Worm (Caenorhabditis elegans) whole organism, L4 larva: ENCODE results near the gene K10D6.4.
"Not testable (repeated sequence)": the region's sequence is repeated elsewhere in the genome, so short reads cannot be mapped to it uniquely, and the experiment has no call there.

Experiments
- D1046.2 ChIP-seq: fragments of 200-800 bp; sonication (Bioruptor generic); IDR thresholded peaks from 2 replicates; pipeline ENCODE4 v1.3.6; 2022; ENCODE audit warnings: missing genetic modification characterization, missing compliant biosample characterization
- F10B5.3 ChIP-seq: sonication (generic microtip); optimal IDR thresholded peaks from 2 replicates; lab custom pipeline; 2016; ENCODE audit warnings: mild to moderate bottlenecking, missing genetic modification characterization, missing compliant biosample characterization
- F44E2.7 ChIP-seq: fragments of 200-800 bp; sonication (Bioruptor generic); IDR thresholded peaks from 2 replicates; pipeline ENCODE4 v2.1.2; 2022; ENCODE audit warnings: missing genetic modification characterization, missing compliant biosample characterization
- F49E8.2 ChIP-seq: sonication (generic microtip); optimal IDR thresholded peaks from 2 replicates; lab custom pipeline; 2016; ENCODE audit warnings: missing compliant biosample characterization, mild to moderate bottlenecking, missing genetic modification characterization, borderline replicate concordance
- R02D3.7 ChIP-seq: fragments of 150-350 bp; sonication (generic microtip); optimal IDR thresholded peaks from 3 replicates; lab custom pipeline; 2014; ENCODE audit warnings: missing biosample characterization, missing genetic modification characterization
- T26A8.4 ChIP-seq: fragments of 200-800 bp; sonication (Bioruptor generic); IDR thresholded peaks from 2 replicates; pipeline ENCODE4 v1.3.6; 2022; ENCODE audit warnings: missing genetic modification characterization, missing compliant biosample characterization
- Y48G9A.11 ChIP-seq: fragments of 200-800 bp; sonication (Bioruptor generic); IDR thresholded peaks from 2 replicates; pipeline ENCODE4 v1.3.6; 2022; ENCODE audit warnings: missing genetic modification reagents, missing genetic modification characterization, missing compliant biosample characterization
- ZK546.5 ChIP-seq, 2 experiments: sonication (generic microtip); optimal IDR thresholded peaks; 2 replicates each; lab custom pipeline; 2017; ENCODE audit warnings: missing biosample characterization in 2 of 2, missing genetic modification characterization in 2 of 2
- aha-1 ChIP-seq: fragments of 150-350 bp; peaks from one replicate; lab custom pipeline; 2014; ENCODE audit warnings: missing biosample characterization, missing genetic modification characterization
- aly-2 ChIP-seq: sonication (generic microtip); optimal IDR thresholded peaks from 2 replicates; lab custom pipeline; 2018; ENCODE audit warnings: missing biosample characterization, missing genetic modification characterization
- arid-1 ChIP-seq: fragments of 200-800 bp; sonication (Bioruptor generic); conservative IDR thresholded peaks from 2 replicates; pipeline ENCODE4 v1.3.6; 2022; ENCODE audit warnings: missing genetic modification reagents, missing genetic modification characterization, missing compliant biosample characterization
- ceh-32 ChIP-seq: sonication (generic microtip); optimal IDR thresholded peaks from 2 replicates; lab custom pipeline; 2016; ENCODE audit warnings: mild to moderate bottlenecking, missing genetic modification characterization, missing compliant biosample characterization; ENCODE audit not compliant: poor library complexity
- ceh-44 ChIP-seq: fragments of 200-800 bp; sonication (Bioruptor generic); IDR thresholded peaks from 2 replicates; pipeline ENCODE4 v1.3.6; 2022; ENCODE audit warnings: missing genetic modification reagents, missing genetic modification characterization, missing compliant biosample characterization
- ceh-82 ChIP-seq: sonication (generic microtip); optimal IDR thresholded peaks from 2 replicates; lab custom pipeline; 2017; ENCODE audit warnings: missing biosample characterization, missing genetic modification characterization
- cey-2 ChIP-seq: sonication (generic microtip); optimal IDR thresholded peaks from 3 replicates; lab custom pipeline; 2017; ENCODE audit warnings: missing genetic modification characterization, mild to moderate bottlenecking, missing compliant biosample characterization, antibody characterized with exemption, borderline replicate concordance; ENCODE audit not compliant: insufficient read depth
- daf-16 ChIP-seq, 3 experiments: sonication (generic microtip); optimal IDR thresholded peaks; 2 replicates each; lab custom pipeline; 2016 to 2017; ENCODE audit warnings: missing genetic modification characterization in 3 of 3, missing genetic modification reagents in 3 of 3, mild to moderate bottlenecking in 2 of 3, missing compliant biosample characterization in 2 of 3, missing biosample characterization in 1 of 3, moderate library complexity in 1 of 3
- daf-19 ChIP-seq: fragments of 200-800 bp; sonication (Bioruptor generic); conservative IDR thresholded peaks from 2 replicates; pipeline ENCODE4 v1.3.6; 2022; ENCODE audit warnings: missing genetic modification characterization, missing compliant biosample characterization
- daf-8 ChIP-seq: fragments of 200-800 bp; sonication (Bioruptor generic); IDR thresholded peaks from 2 replicates; pipeline ENCODE4 v1.3.6; 2022; ENCODE audit warnings: missing genetic modification characterization, missing compliant biosample characterization
- dmd-6 ChIP-seq: fragments of 200-800 bp; sonication (Bioruptor generic); IDR thresholded peaks from 2 replicates; pipeline ENCODE4 v1.3.6; 2022; ENCODE audit warnings: missing genetic modification reagents, missing genetic modification characterization, missing compliant biosample characterization
- dmd-8 ChIP-seq: fragments of 200-800 bp; sonication (Bioruptor generic); IDR thresholded peaks from 2 replicates; pipeline ENCODE4 v1.3.6; 2022; ENCODE audit warnings: missing genetic modification characterization, missing compliant biosample characterization
- dmd-9 ChIP-seq: fragments of 200-800 bp; sonication (Bioruptor generic); IDR thresholded peaks from 2 replicates; pipeline ENCODE4 v1.3.6; 2022; ENCODE audit warnings: missing genetic modification reagents, missing genetic modification characterization, missing compliant biosample characterization
- duxl-1 ChIP-seq: sonication (generic microtip); optimal IDR thresholded peaks from 2 replicates; lab custom pipeline; 2016; ENCODE audit warnings: mild to moderate bottlenecking, missing genetic modification characterization, moderate library complexity, missing compliant biosample characterization; ENCODE audit not compliant: poor library complexity
- dve-1 ChIP-seq: sonication (generic microtip); optimal IDR thresholded peaks from 2 replicates; lab custom pipeline; 2017; ENCODE audit warnings: antibody characterized with exemption, mild to moderate bottlenecking, missing genetic modification characterization, missing compliant biosample characterization; ENCODE audit not compliant: insufficient read depth
- egl-27 ChIP-seq: sonication (generic microtip); optimal IDR thresholded peaks from 3 replicates; lab custom pipeline; 2017; ENCODE audit warnings: missing biosample characterization, missing genetic modification reagents, missing genetic modification characterization
- fkh-10 ChIP-seq: fragments of 150-350 bp; optimal IDR thresholded peaks from 2 replicates; lab custom pipeline; 2014; ENCODE audit warnings: missing biosample characterization, missing genetic modification reagents, missing genetic modification characterization
- hlh-11 ChIP-seq: fragments of 200-800 bp; sonication (Bioruptor generic); optimal IDR thresholded peaks from 2 replicates; lab custom pipeline; 2018; ENCODE audit warnings: mild to moderate bottlenecking, missing genetic modification characterization, missing compliant biosample characterization
- hlh-30 ChIP-seq: sonication (generic microtip); optimal IDR thresholded peaks from 2 replicates; lab custom pipeline; 2017; ENCODE audit warnings: antibody characterized with exemption, mild to moderate bottlenecking, missing genetic modification characterization, missing compliant biosample characterization; ENCODE audit not compliant: insufficient read depth
- hmg-1.1 ChIP-seq: fragments of 200-800 bp; sonication (Bioruptor generic); IDR thresholded peaks from 2 replicates; pipeline ENCODE4 v1.3.6; 2022; ENCODE audit warnings: missing genetic modification reagents, missing genetic modification characterization, missing compliant biosample characterization
- lin-1 ChIP-seq: fragments of 200-800 bp; sonication (Bioruptor generic); IDR thresholded peaks from 2 replicates; pipeline ENCODE4 v1.3.6; 2022; ENCODE audit warnings: missing genetic modification reagents, missing genetic modification characterization, missing compliant biosample characterization
- lin-38 ChIP-seq: fragments of 200-800 bp; sonication (Bioruptor generic); IDR thresholded peaks from 2 replicates; pipeline ENCODE4 v1.3.6; 2022; ENCODE audit warnings: missing genetic modification reagents, missing genetic modification characterization, missing compliant biosample characterization
- lin-39 ChIP-seq: fragments of 150-350 bp; optimal IDR thresholded peaks from 2 replicates; lab custom pipeline; 2014; ENCODE audit warnings: missing biosample characterization, missing genetic modification reagents, missing genetic modification characterization
- madf-5 ChIP-seq, 2 experiments: fragments of 200-800 bp; sonication (Bioruptor generic); IDR thresholded peaks; 2 replicates each; pipeline ENCODE4 v1.3.6; 2022; ENCODE audit warnings: missing compliant biosample characterization in 2 of 2, missing genetic modification characterization in 2 of 2
- mdl-1 ChIP-seq, 2 experiments: fragments of 150-350 bp in 1 of 2; sonication (generic microtip) in 1 of 2; optimal IDR thresholded peaks; 2 replicates each; lab custom pipeline; 2014 to 2017; ENCODE audit warnings: missing biosample characterization in 2 of 2, missing genetic modification characterization in 2 of 2
- mdt-29 ChIP-seq: fragments of 200-800 bp; sonication (Bioruptor generic); IDR thresholded peaks from 2 replicates; pipeline ENCODE4 v1.3.6; 2022; ENCODE audit warnings: missing genetic modification reagents, missing genetic modification characterization, missing compliant biosample characterization
- mep-1 ChIP-seq: fragments of 150-350 bp; sonication (generic microtip); optimal IDR thresholded peaks from 3 replicates; lab custom pipeline; 2014; ENCODE audit warnings: missing biosample characterization, missing genetic modification characterization
- mes-2 ChIP-seq: sonication (generic microtip); optimal IDR thresholded peaks from 2 replicates; lab custom pipeline; 2016; ENCODE audit warnings: missing genotype, mild to moderate bottlenecking, missing genetic modification characterization, missing compliant biosample characterization; ENCODE audit not compliant: poor library complexity, severe bottlenecking
- nhr-102 ChIP-seq: sonication (generic microtip); optimal IDR thresholded peaks from 2 replicates; lab custom pipeline; 2016; ENCODE audit warnings: mild to moderate bottlenecking, missing genetic modification characterization, moderate library complexity, missing compliant biosample characterization
- nhr-48 ChIP-seq: sonication (generic microtip); optimal IDR thresholded peaks from 2 replicates; lab custom pipeline; 2016; ENCODE audit warnings: mild to moderate bottlenecking, missing genetic modification characterization, missing compliant biosample characterization
- nhr-77 ChIP-seq: fragments of 150-350 bp; optimal IDR thresholded peaks from 2 replicates; lab custom pipeline; 2014; ENCODE audit warnings: missing biosample characterization, missing genetic modification characterization
- php-3 ChIP-seq: fragments of 200-800 bp; sonication (Bioruptor generic); IDR thresholded peaks from 2 replicates; pipeline ENCODE4 v1.3.6; 2022; ENCODE audit warnings: missing genetic modification reagents, missing genetic modification characterization, missing compliant biosample characterization
- snpc-1.2 ChIP-seq: fragments of 200-800 bp; sonication (Bioruptor generic); IDR thresholded peaks from 2 replicates; pipeline ENCODE4 v1.3.6; 2022; ENCODE audit warnings: missing genetic modification reagents, missing genetic modification characterization, missing compliant biosample characterization
- snpc-4 ChIP-seq: fragments of 150-350 bp; optimal IDR thresholded peaks from 2 replicates; lab custom pipeline; 2014; ENCODE audit warnings: missing biosample characterization, missing genetic modification characterization
- tra-1 ChIP-seq: fragments of 200-800 bp; sonication (Bioruptor generic); IDR thresholded peaks from 2 replicates; pipeline ENCODE4 v1.3.6; 2022; ENCODE audit warnings: missing genetic modification reagents, missing genetic modification characterization, missing compliant biosample characterization
- unc-130 ChIP-seq: sonication (generic microtip); optimal IDR thresholded peaks from 2 replicates; lab custom pipeline; 2016; ENCODE audit warnings: missing genetic modification reagents, missing genetic modification characterization, missing compliant biosample characterization
- vab-7 ChIP-seq: fragments of 200-800 bp; sonication (Bioruptor generic); IDR thresholded peaks from 2 replicates; pipeline ENCODE4 v1.3.6; 2022; ENCODE audit warnings: missing genetic modification reagents, missing genetic modification characterization, missing compliant biosample characterization
- zfp-3 ChIP-seq: fragments of 200-800 bp; sonication (Bioruptor generic); conservative IDR thresholded peaks from 2 replicates; pipeline ENCODE4 v1.3.6; 2022; ENCODE audit warnings: missing genetic modification reagents, missing genetic modification characterization, missing compliant biosample characterization
- ztf-11 ChIP-seq: fragments of 150-350 bp; optimal IDR thresholded peaks from 2 replicates; lab custom pipeline; 2014; ENCODE audit warnings: missing biosample characterization, missing genetic modification characterization

The K10D6.4 gene

DNA sequence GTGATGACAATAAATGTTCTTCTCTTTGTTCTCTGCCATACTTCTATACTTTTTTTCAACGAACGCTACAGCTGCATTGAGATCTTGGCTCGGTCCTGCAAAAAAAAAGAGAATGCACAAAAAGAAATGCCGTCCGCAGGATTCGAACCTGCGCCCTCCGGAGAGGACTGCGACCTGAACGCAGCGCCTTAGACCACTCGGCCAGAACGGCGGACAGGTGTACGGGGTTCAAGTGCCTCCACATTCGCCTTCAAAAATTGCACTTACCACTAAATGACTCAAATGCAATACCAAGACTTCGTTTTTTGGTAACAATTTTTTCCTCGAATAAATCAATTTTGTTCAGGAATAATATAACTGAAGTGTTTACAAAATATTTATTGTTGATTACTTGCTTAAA, 27.1 kb upstream of the K10D6.4 start (continued):
- no peak for TF ChIP-seq ceh-32
- TF ChIP-seq tra-1 (GFP tag; lab: Robert Waterston, UW), result 0 out of 2 replicates have a peak, but pooled peaks have one; percentile 39
- TF ChIP-seq snpc-4 (tag; lab: Kevin White, UChicago), result peak; percentile 84
- TF ChIP-seq madf-5 (GFP tag; IDR thresholded peaks at IDR 0.05; lab: Robert Waterston, UW), result no peak
- no peak for TF ChIP-seq ZK546.5 (tag; optimal IDR thresholded peaks at IDR 0.05; lab: Kevin White, UChicago)
- no peak for TF ChIP-seq aly-2 (tag; lab: Kevin White, UChicago)
- no peak for TF ChIP-seq zfp-3 (GFP tag; lab: Robert Waterston, UW)
- no peak for TF ChIP-seq daf-8 (GFP tag; lab: Robert Waterston, UW)
- no peak for TF ChIP-seq egl-27 (tag; lab: Kevin White, UChicago)
- TF ChIP-seq aha-1, result no peak
- peak; percentile 62 for TF ChIP-seq hmg-1.1 (GFP tag; lab: Robert Waterston, UW)
- TF ChIP-seq dve-1 (tag; lab: Kevin White, UChicago), result no peak
- TF ChIP-seq R02D3.7 (tag; lab: Kevin White, UChicago), result no peak
- no peak for TF ChIP-seq F44E2.7 (GFP tag; lab: Robert Waterston, UW)
- no peak for TF ChIP-seq mdl-1 (tag; optimal IDR thresholded peaks at IDR 0.05; lab: Kevin White, UChicago)
- no peak for TF ChIP-seq F10B5.3 (tag; lab: Kevin White, UChicago)
- no peak for TF ChIP-seq lin-1 (GFP tag; lab: Robert Waterston, UW)
- no peak for TF ChIP-seq lin-39 (tag; lab: Kevin White, UChicago)
- TF ChIP-seq duxl-1, result peak; percentile 44
- TF ChIP-seq nhr-102 (tag; lab: Kevin White, UChicago), result no peak
- TF ChIP-seq D1046.2 (GFP tag; lab: Robert Waterston, UW), result no peak
- no peak for TF ChIP-seq dmd-9 (GFP tag; lab: Robert Waterston, UW)
- no peak for TF ChIP-seq hlh-30 (tag; lab: Kevin White, UChicago)
- no peak for TF ChIP-seq arid-1
- TF ChIP-seq ztf-11, result no peak
- no peak for TF ChIP-seq cey-2 (tag; lab: Kevin White, UChicago)
- no peak for TF ChIP-seq nhr-77
- TF ChIP-seq ceh-82 (tag; lab: Kevin White, UChicago), result no peak
- TF ChIP-seq fkh-10 (GFP tag; lab: Kevin White, UChicago), result no peak
- no peak for TF ChIP-seq daf-19 (GFP tag; lab: Robert Waterston, UW)

DNA sequence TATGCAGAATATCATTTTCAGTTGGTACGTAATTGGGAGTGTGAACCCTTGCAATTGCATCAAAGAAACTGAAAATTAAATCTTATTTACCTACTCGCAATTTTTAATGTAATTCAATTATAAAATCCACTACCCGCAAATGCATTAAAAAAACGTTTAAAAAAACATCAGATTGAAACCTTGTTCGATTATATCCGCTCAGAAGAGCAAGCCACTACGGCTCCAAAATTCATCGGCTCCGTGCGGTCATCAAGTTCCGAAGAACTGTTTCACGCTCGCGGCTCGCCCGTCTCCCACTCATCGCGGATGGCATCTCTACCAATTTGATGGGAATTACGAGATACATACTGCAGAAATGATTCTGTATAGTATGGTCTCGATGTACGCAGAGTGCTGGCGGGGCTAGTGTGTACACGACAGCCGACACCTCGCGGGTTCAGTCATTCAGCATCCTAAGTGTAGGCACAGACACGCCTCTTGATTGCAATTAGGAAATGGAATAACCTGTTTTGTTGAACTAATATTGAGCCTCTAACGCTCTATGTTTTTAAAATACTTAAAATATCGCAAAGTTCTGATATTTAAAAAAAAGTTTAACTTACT, 26.3 kb upstream of the K10D6.4 start:
- peak; percentile 53 for TF ChIP-seq unc-130 (GFP tag; lab: Kevin White, UChicago)
- TF ChIP-seq mep-1 (tag; lab: Kevin White, UChicago), result peak; percentile 43
- TF ChIP-seq T26A8.4, result peak; percentile 58
- not testable (repeated sequence) for TF ChIP-seq daf-16 (GFP tag; optimal IDR thresholded peaks at IDR 0.05; lab: Kevin White, UChicago)
- TF ChIP-seq daf-16 (tag; optimal IDR thresholded peaks at IDR 0.05; lab: Kevin White, UChicago), result peak; percentile 21
- TF ChIP-seq nhr-102 (tag; lab: Kevin White, UChicago), result peak; percentile 32
- peak; percentile 5 for TF ChIP-seq dve-1 (tag; lab: Kevin White, UChicago)
- peak; percentile 54 for TF ChIP-seq mes-2 (tag; lab: Kevin White, UChicago)
- TF ChIP-seq Y48G9A.11 (GFP tag; lab: Robert Waterston, UW), result peak; percentile 59; the same call in 1 of the 2 replicates
- peak; percentile 60 for TF ChIP-seq lin-38 (GFP tag; lab: Robert Waterston, UW)
- 0 out of 2 replicates have a peak, but pooled peaks have one; percentile 56 for TF ChIP-seq dmd-8 (GFP tag; lab: Robert Waterston, UW)
- peak; percentile 25; the same call in 1 of the 2 replicates for TF ChIP-seq php-3 (GFP tag; lab: Robert Waterston, UW)
- peak; percentile 13; the same call in 1 of the 2 replicates for TF ChIP-seq mdt-29 (GFP tag; lab: Robert Waterston, UW)
- peak; percentile 84 for TF ChIP-seq snpc-1.2 (GFP tag; lab: Robert Waterston, UW)
- peak; percentile 76 for TF ChIP-seq F49E8.2 (tag; lab: Kevin White, UChicago)
- TF ChIP-seq dmd-6 (GFP tag; lab: Robert Waterston, UW), result peak; percentile 41; the same call in 1 of the 2 replicates
- TF ChIP-seq snpc-4 (tag; lab: Kevin White, UChicago), result peak; percentile 74
- TF ChIP-seq ceh-44 (GFP tag; lab: Robert Waterston, UW), result 0 out of 2 replicates have a peak, but pooled peaks have one; percentile 67
- TF ChIP-seq vab-7 (GFP tag; lab: Robert Waterston, UW), result peak; percentile 52; the same call in 1 of the 2 replicates
- TF ChIP-seq hlh-11 (tag; lab: Kevin White, UChicago), result peak; percentile 37
- TF ChIP-seq nhr-48 (tag; lab: Kevin White, UChicago), result peak; percentile 27
